Fruit fly (Drosophila melanogaster) whole organism, wandering third instar larva: Measurements from ENCODE around the gene Shab.

Experiments
- Abd-B ChIP-seq: fragments of >200 bp; optimal IDR thresholded peaks from 2 replicates; lab custom pipeline; 2017; ENCODE audit warnings: missing biosample characterization, missing genetic modification characterization
- CG9705 ChIP-seq: fragments of 200-800 bp; sonication (Bioruptor generic); optimal IDR thresholded peaks from 2 replicates; lab custom pipeline; 2018; ENCODE audit warnings: missing biosample characterization, mild to moderate bottlenecking, missing genetic modification characterization
- CrebA ChIP-seq: fragments of 200-800 bp; sonication (Bioruptor generic); optimal IDR thresholded peaks from 2 replicates; lab custom pipeline; 2016; ENCODE audit warnings: missing biosample characterization, mild to moderate bottlenecking, missing genetic modification characterization, borderline replicate concordance
- Dfd ChIP-seq: fragments of >200 bp; optimal IDR thresholded peaks from 2 replicates; lab custom pipeline; 2017; ENCODE audit warnings: missing biosample characterization, missing genetic modification characterization
- Hr78 ChIP-seq: fragments of >200 bp; optimal IDR thresholded peaks from 2 replicates; lab custom pipeline; 2017; ENCODE audit warnings: missing biosample characterization, missing genetic modification characterization
- Jra ChIP-seq: sonication (Bioruptor generic); optimal IDR thresholded peaks from 2 replicates; lab custom pipeline; 2016; ENCODE audit warnings: missing biosample characterization, missing genetic modification characterization
- Mio ChIP-seq: sonication (Bioruptor generic); optimal IDR thresholded peaks from 2 replicates; lab custom pipeline; 2016; ENCODE audit warnings: missing biosample characterization, missing genetic modification characterization
- Vsx2 ChIP-seq: fragments of 200-300, 225-300 bp; sonication (Bioruptor generic); optimal IDR thresholded peaks from 2 replicates; lab custom pipeline; 2018; ENCODE audit warnings: missing biosample characterization, missing genetic modification characterization; ENCODE audit not compliant: partially characterized antibody
- ey ChIP-seq: fragments of 200-800 bp; sonication (Bioruptor generic); optimal IDR thresholded peaks from 2 replicates; lab custom pipeline; 2016; ENCODE audit warnings: missing biosample characterization, missing genetic modification characterization
- h ChIP-seq: fragments of 200-800 bp; sonication (Bioruptor generic); optimal IDR thresholded peaks from 3 replicates; lab custom pipeline; 2016; ENCODE audit warnings: missing biosample characterization, mild to moderate bottlenecking, missing genetic modification characterization
- pan ChIP-seq: fragments of >200 bp; optimal IDR thresholded peaks from 2 replicates; lab custom pipeline; 2017
- rgr ChIP-seq: fragments of 200-800 bp; sonication (Bioruptor generic); optimal IDR thresholded peaks from 3 replicates; lab custom pipeline; 2016; ENCODE audit warnings: missing biosample characterization, mild to moderate bottlenecking, missing genetic modification characterization
- usp ChIP-seq: fragments of >200 bp; optimal IDR thresholded peaks from 2 replicates; lab custom pipeline; 2017; ENCODE audit warnings: missing biosample characterization, missing genetic modification characterization

- TF ChIP-seq ey (no peak), h (GFP tag; lab: Kevin White, UChicago) (no peak), CG9705 (GFP tag; lab: Kevin White, UChicago) (no peak), Dfd (no peak), Vsx2 (no peak), usp (GFP tag; lab: Kevin White, UChicago) (no peak), Mio (GFP tag; lab: Kevin White, UChicago) (no peak), pan (no peak), Hr78 (no peak), rgr (no peak), Abd-B (no peak), Jra (GFP tag; lab: Kevin White, UChicago) (no peak), CrebA (GFP tag; lab: Kevin White, UChicago) (no peak)
Measured at dm6 chr3L:2916554-2916953, 21.7 kb downstream of the Shab start, which contains the start of gene CG9970.
